Fruit fly (Drosophila melanogaster) whole organism, pupa: Measurements from ENCODE around the gene CG1394.

Experiments
- CG10348 ChIP-seq: fragments of 200-800 bp; sonication (Bioruptor generic); IDR thresholded peaks from 2 replicates; pipeline ENCODE4 v1.3.6; 2022; ENCODE audit warnings: missing biosample characterization, missing genetic modification characterization
- CG12605 ChIP-seq: fragments of 200-800 bp; sonication (Bioruptor generic); IDR thresholded peaks from 2 replicates; pipeline ENCODE4 v1.3.6; 2022; ENCODE audit warnings: missing biosample characterization, missing genetic modification characterization
- CG13204 ChIP-seq: fragments of 200-800 bp; sonication (Bioruptor generic); optimal IDR thresholded peaks from 2 replicates; lab custom pipeline; 2018; ENCODE audit warnings: missing biosample characterization, mild to moderate bottlenecking, missing genetic modification characterization, moderate library complexity
- CG14655 ChIP-seq: fragments of 200-800 bp; sonication (Bioruptor generic); optimal IDR thresholded peaks from 3 replicates; lab custom pipeline; 2017; ENCODE audit warnings: mild to moderate bottlenecking, missing biosample characterization, missing genetic modification reagents, missing genetic modification characterization
- CG15710 ChIP-seq: fragments of 200-800 bp; sonication (Bioruptor generic); optimal IDR thresholded peaks from 2 replicates; lab custom pipeline; 2018; ENCODE audit warnings: missing biosample characterization, mild to moderate bottlenecking, missing genetic modification characterization, moderate library complexity
- CG17806 ChIP-seq: fragments of 200-800 bp; sonication (Bioruptor generic); optimal IDR thresholded peaks from 2 replicates; lab custom pipeline; 2018; ENCODE audit warnings: missing biosample characterization, mild to moderate bottlenecking, missing genetic modification characterization, moderate library complexity
- CG32121 ChIP-seq: fragments of 200-800 bp; sonication (Bioruptor generic); IDR thresholded peaks from 2 replicates; pipeline ENCODE4 v1.3.6; 2022; ENCODE audit warnings: missing biosample characterization, missing genetic modification characterization
- CG34367 ChIP-seq: fragments of 200-800 bp; sonication (Bioruptor generic); optimal IDR thresholded peaks from 2 replicates; lab custom pipeline; 2018; ENCODE audit warnings: missing biosample characterization, mild to moderate bottlenecking, missing genetic modification characterization
- CG4496 ChIP-seq: fragments of 200-800 bp; sonication (Bioruptor generic); IDR thresholded peaks from 3 replicates; pipeline ENCODE4 v1.3.6; 2022; ENCODE audit warnings: missing biosample characterization, missing genetic modification characterization
- CG8159 ChIP-seq: fragments of 200-800 bp; sonication (Bioruptor generic); optimal IDR thresholded peaks from 3 replicates; lab custom pipeline; 2018; ENCODE audit warnings: missing biosample characterization, mild to moderate bottlenecking, missing genetic modification characterization, moderate library complexity
- CG8301 ChIP-seq: fragments of 200-800 bp; sonication (Bioruptor generic); optimal IDR thresholded peaks from 2 replicates; lab custom pipeline; 2018; ENCODE audit warnings: missing biosample characterization, mild to moderate bottlenecking, missing genetic modification characterization
- CG9948 ChIP-seq: fragments of 200-800 bp; sonication (Bioruptor generic); optimal IDR thresholded peaks from 2 replicates; lab custom pipeline; 2018; ENCODE audit warnings: missing biosample characterization, mild to moderate bottlenecking, missing genetic modification characterization, moderate library complexity
- D1 ChIP-seq: fragments of 200-800 bp; sonication (Bioruptor generic); optimal IDR thresholded peaks from 2 replicates; lab custom pipeline; 2018; ENCODE audit warnings: missing biosample characterization, mild to moderate bottlenecking, missing genetic modification characterization, moderate library complexity
- EcR ChIP-seq: fragments of 200-800 bp; sonication (Bioruptor generic); optimal IDR thresholded peaks from 3 replicates; lab custom pipeline; 2019; ENCODE audit warnings: missing biosample characterization, missing genetic modification characterization, mild to moderate bottlenecking, moderate library complexity, missing genetic modification reagents
- Ets98B ChIP-seq: fragments of 200-800 bp; sonication (Bioruptor generic); IDR thresholded peaks from 2 replicates; pipeline ENCODE4 v1.3.6; 2022; ENCODE audit warnings: missing biosample characterization, missing genetic modification characterization
- Pif1A ChIP-seq: fragments of 200-800 bp; sonication (Bioruptor generic); optimal IDR thresholded peaks from 3 replicates; lab custom pipeline; 2016; ENCODE audit warnings: missing biosample characterization, missing genetic modification characterization
- Pif1B ChIP-seq: fragments of 200-800 bp; sonication (Bioruptor generic); optimal IDR thresholded peaks from 3 replicates; lab custom pipeline; 2016; ENCODE audit warnings: missing biosample characterization, missing genetic modification characterization
- Snoo ChIP-seq: fragments of 200-800 bp; sonication (Bioruptor generic); optimal IDR thresholded peaks from 3 replicates; lab custom pipeline; 2017; ENCODE audit warnings: missing biosample characterization, mild to moderate bottlenecking, missing genetic modification characterization, inconsistent platforms
- fd96Ca ChIP-seq: fragments of 200-800 bp; sonication (Bioruptor generic); IDR thresholded peaks from 3 replicates; pipeline ENCODE4 v1.3.6; 2022; ENCODE audit warnings: missing biosample characterization, missing genetic modification characterization
- gl ChIP-seq: fragments of 200-800 bp; sonication (Bioruptor generic); optimal IDR thresholded peaks from 2 replicates; lab custom pipeline; 2018; ENCODE audit warnings: missing biosample characterization, mild to moderate bottlenecking, missing genetic modification characterization
- rn ChIP-seq: fragments of 200-800 bp; sonication (Bioruptor generic); IDR thresholded peaks from 2 replicates; pipeline ENCODE4 v1.3.6; 2022; ENCODE audit warnings: missing biosample characterization, missing genetic modification characterization

CG1394 gene

DNA sequence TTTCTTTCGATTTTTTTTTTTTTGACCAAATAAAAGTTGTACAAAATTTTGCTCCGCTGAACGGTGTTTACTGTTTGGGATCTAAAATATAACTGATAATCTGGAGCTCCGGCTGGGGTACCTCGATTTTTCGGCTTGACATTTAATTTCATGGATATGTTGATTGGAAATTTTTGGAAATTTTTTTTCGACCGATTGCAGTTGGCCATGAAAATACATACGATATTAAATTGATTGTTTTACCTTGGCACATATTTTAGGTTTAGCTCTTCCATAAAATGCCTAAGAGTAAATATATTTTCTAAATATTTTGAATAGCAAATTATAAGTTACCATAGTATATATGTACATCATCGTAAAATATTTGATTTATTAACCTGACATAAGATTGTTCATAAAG is at the start of gene CG1394:
TSS of gene CG1394 (minus strand) at position 101 of the 400 bp plus-strand sequence.
- TF ChIP-seq CG17806 (tag; lab: Kevin White, UChicago), result no peak
- TF ChIP-seq Pif1A (GFP tag; lab: Kevin White, UChicago), result no peak
- no peak for TF ChIP-seq CG15710 (tag; lab: Kevin White, UChicago)
- TF ChIP-seq Pif1B (GFP tag; lab: Kevin White, UChicago), result no peak
- no peak for TF ChIP-seq CG8159 (tag; lab: Kevin White, UChicago)
- no peak for TF ChIP-seq CG32121 (GFP tag; lab: Robert Waterston, UW)
- no peak for TF ChIP-seq fd96Ca
- TF ChIP-seq D1, result no peak
- no peak for TF ChIP-seq rn (GFP tag; lab: Robert Waterston, UW)
- TF ChIP-seq Snoo (tag; lab: Kevin White, UChicago), result no peak
- no peak for TF ChIP-seq CG13204 (GFP tag; lab: Kevin White, UChicago)
- TF ChIP-seq CG14655, result no peak
- no peak for TF ChIP-seq CG12605 (GFP tag; lab: Robert Waterston, UW)
- TF ChIP-seq CG8301 (tag; lab: Kevin White, UChicago), result no peak
- no peak for TF ChIP-seq CG10348 (GFP tag; lab: Robert Waterston, UW)
- no peak for TF ChIP-seq Ets98B (GFP tag; lab: Robert Waterston, UW)

dm6 chrX:11203104-11203503 is 32.6 kb upstream of the CG1394 start:
- no peak for TF ChIP-seq CG34367

DNA sequence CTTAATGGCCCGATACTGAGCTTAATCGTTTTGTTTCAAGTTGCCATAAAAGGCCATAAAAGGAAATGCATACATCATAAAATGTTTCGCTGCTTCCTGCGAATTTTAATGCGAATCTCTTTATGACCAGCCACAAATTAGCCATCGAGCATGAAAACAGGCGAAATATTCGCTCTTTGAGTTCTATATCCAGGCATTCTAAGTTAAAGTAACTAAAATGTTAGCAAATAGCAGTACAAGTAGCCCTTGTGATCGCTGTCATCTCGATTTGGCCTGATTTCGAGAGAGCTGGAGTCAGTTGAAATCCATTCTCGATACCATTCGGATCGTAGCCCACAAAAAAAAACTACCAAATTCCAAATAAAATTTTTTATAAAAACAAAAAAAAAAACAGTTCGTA is 31.5 kb upstream of the CG1394 start, which contains the start of gene CG11106:
TSS of gene CG11106 (plus strand) at position 301 of the 400 bp plus-strand sequence.
- TF ChIP-seq EcR (GFP tag; lab: Kevin White, UChicago) (no peak), fd96Ca (no peak), rn (GFP tag; lab: Robert Waterston, UW) (no peak), Pif1B (GFP tag; lab: Kevin White, UChicago) (no peak), CG32121 (GFP tag; lab: Robert Waterston, UW) (no peak), CG9948 (tag; lab: Kevin White, UChicago) (no peak), CG14655 (no peak), CG13204 (GFP tag; lab: Kevin White, UChicago) (no peak), CG4496 (GFP tag; lab: Robert Waterston, UW) (no peak), CG12605 (GFP tag; lab: Robert Waterston, UW) (no peak), CG17806 (tag; lab: Kevin White, UChicago) (no peak), CG34367 (no peak), CG10348 (GFP tag; lab: Robert Waterston, UW) (no peak)

DNA sequence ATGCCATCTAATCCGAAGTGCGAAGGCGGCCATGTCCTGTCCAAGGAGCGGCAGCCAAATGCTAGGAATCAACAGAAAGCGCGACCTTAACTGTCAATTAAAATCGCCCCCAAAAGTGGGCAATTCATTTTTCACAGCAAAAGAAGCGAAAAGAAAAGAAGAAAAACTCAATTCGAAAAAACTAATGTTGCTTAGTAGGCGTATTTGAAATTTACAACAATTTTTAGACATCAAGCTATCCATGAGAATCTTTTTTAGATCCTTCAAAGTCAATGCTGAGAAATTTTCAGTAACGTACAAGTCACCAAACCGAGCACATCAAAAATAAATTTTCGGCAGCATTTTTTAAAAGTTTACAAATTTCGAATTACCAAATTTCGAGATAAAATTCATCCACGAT is 12.2 kb upstream of the CG1394 start, which contains the start of gene CG15200:
TSS of gene CG15200 (plus strand) at position 301 of the 400 bp plus-strand sequence.
- TF ChIP-seq CG8159 (tag; lab: Kevin White, UChicago), result no peak
- no peak for TF ChIP-seq CG32121 (GFP tag; lab: Robert Waterston, UW)
- no peak for TF ChIP-seq CG15710 (tag; lab: Kevin White, UChicago)
- TF ChIP-seq Pif1B (GFP tag; lab: Kevin White, UChicago), result no peak
- no peak for TF ChIP-seq D1
- no peak for TF ChIP-seq Ets98B (GFP tag; lab: Robert Waterston, UW)
- TF ChIP-seq CG8301 (tag; lab: Kevin White, UChicago), result no peak
- TF ChIP-seq CG17806 (tag; lab: Kevin White, UChicago), result no peak
- TF ChIP-seq CG14655, result no peak
- no peak for TF ChIP-seq CG13204 (GFP tag; lab: Kevin White, UChicago)
- TF ChIP-seq, all 21 proteins: peak for 0

DNA sequence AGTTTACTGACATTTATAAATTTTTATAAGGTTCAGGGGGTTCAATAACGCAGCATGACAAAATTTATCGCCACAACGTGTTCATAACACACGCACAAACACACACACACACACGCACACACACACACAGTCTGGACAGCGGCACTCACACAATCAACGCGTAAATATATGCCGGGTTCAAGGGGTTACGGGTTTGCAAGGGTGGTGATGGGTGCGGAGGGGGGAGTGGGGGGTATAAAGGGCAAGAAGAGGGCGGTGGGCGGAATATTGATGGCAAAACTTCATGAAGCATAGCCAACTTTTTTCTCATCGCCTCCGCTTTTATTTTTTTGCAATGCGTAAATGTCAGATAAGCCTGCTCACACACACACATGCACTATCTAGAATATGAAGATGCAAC is 5.6 kb upstream of the CG1394 start:
- no peak for TF ChIP-seq CG8301 (tag; lab: Kevin White, UChicago)
- TF ChIP-seq EcR (GFP tag; lab: Kevin White, UChicago), result no peak
- TF ChIP-seq CG13204 (GFP tag; lab: Kevin White, UChicago), result no peak
- TF ChIP-seq fd96Ca, result no peak
- no peak for TF ChIP-seq rn (GFP tag; lab: Robert Waterston, UW)
- TF ChIP-seq CG9948 (tag; lab: Kevin White, UChicago), result no peak
- TF ChIP-seq Pif1A (GFP tag; lab: Kevin White, UChicago), result no peak
- TF ChIP-seq CG15710 (tag; lab: Kevin White, UChicago), result no peak
- TF ChIP-seq Pif1B (GFP tag; lab: Kevin White, UChicago), result no peak
- no peak for TF ChIP-seq CG10348 (GFP tag; lab: Robert Waterston, UW)
- TF ChIP-seq CG8159 (tag; lab: Kevin White, UChicago), result no peak
- TF ChIP-seq CG4496 (GFP tag; lab: Robert Waterston, UW), result no peak
- no peak for TF ChIP-seq CG14655
- no peak for TF ChIP-seq Snoo (tag; lab: Kevin White, UChicago)
- TF ChIP-seq D1, result no peak
- TF ChIP-seq CG17806 (tag; lab: Kevin White, UChicago), result no peak
- TF ChIP-seq Ets98B (GFP tag; lab: Robert Waterston, UW), result no peak
- no peak for TF ChIP-seq CG12605 (GFP tag; lab: Robert Waterston, UW)
- no peak for TF ChIP-seq gl (tag; lab: Kevin White, UChicago)

dm6 chrX:11168958-11169357 is 1.5 kb downstream of the CG1394 start, which contains the start of gene Antdh:
Gene Antdh, minus strand, starts transcription at chrX:11169058.
- peak; percentile 19 for TF ChIP-seq CG8301 (tag; lab: Kevin White, UChicago)
- TF ChIP-seq CG4496 (GFP tag; lab: Robert Waterston, UW), result 0 out of 3 replicates have a peak, but pooled peaks have one; percentile 32
- TF ChIP-seq CG32121 (GFP tag; lab: Robert Waterston, UW), result no peak
- peak; percentile 34 for TF ChIP-seq CG14655
